Fruit fly (Drosophila melanogaster): ENCODE measurements around the gene HisRS.
A peak's percentile ranks its signal among the peaks of the same experiment; 100 is the strongest.

HisRS gene

DNA sequence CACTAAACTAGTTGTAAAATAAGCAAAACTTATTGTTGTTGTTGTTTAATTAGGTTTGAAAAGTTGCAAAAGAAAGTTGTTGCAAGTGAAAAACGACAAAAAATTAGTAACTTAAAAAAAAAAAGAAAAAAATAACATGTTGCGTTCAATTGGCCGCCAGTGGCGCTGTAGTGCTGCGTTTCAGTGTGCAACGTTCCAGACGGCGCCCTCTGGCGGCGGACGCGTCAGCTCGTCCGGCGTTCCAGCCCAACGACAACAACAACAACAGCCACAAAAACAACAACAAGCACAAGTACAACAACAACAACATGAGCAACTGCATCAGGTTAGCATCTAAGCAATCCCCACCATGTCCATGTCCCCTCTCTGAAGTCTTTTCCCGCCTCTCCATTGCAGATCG, 2.2 kb downstream of the HisRS start (continued):
- peak; percentile 27 for TF ChIP-seq stwl (tag; optimal IDR thresholded peaks at IDR 0.05)
- no peak for TF ChIP-seq so (GFP tag; IDR thresholded peaks at IDR 0.05)
- no peak for TF ChIP-seq Rx (GFP tag; IDR thresholded peaks at IDR 0.05)
- TF ChIP-seq CG11560 (tag; IDR thresholded peaks at IDR 0.05) = no peak
- peak; percentile 57; the same call in 1 of the 3 replicates for TF ChIP-seq Mrtf (GFP tag; IDR thresholded peaks at IDR 0.05)
- no peak for TF ChIP-seq Dad (GFP tag; optimal IDR thresholded peaks at IDR 0.05)
- TF ChIP-seq ac (GFP tag; optimal IDR thresholded peaks at IDR 0.05) = no peak
- no peak for TF ChIP-seq Hey (tag; optimal IDR thresholded peaks at IDR 0.05)
- no peak for TF ChIP-seq gsb-n (tag; optimal IDR thresholded peaks at IDR 0.05)
- TF ChIP-seq CG18476 (GFP tag; optimal IDR thresholded peaks at IDR 0.05) = no peak
- no peak for TF ChIP-seq Fer1 (GFP tag; optimal IDR thresholded peaks at IDR 0.05)
- TF ChIP-seq E2f2 (GFP tag; IDR thresholded peaks at IDR 0.05) = peak; percentile 39; the same call in 1 of the 2 replicates
- no peak for TF ChIP-seq Dfd (GFP tag; optimal IDR thresholded peaks at IDR 0.05)
- no peak for TF ChIP-seq mirr (GFP tag; optimal IDR thresholded peaks at IDR 0.05)
- TF ChIP-seq CG14667 (GFP tag; IDR thresholded peaks at IDR 0.05) = peak; percentile 27; the same call in 1 of the 2 replicates
- no peak for TF ChIP-seq hbn (GFP tag; IDR thresholded peaks at IDR 0.05; ENCODE audit: partially characterized antibody)
- TF ChIP-seq nerfin-1 (tag; optimal IDR thresholded peaks at IDR 0.05) = no peak
- no peak for TF ChIP-seq Mad (GFP tag; optimal IDR thresholded peaks at IDR 0.05)
- TF ChIP-seq CG2129 (GFP tag; IDR thresholded peaks at IDR 0.05; ENCODE audit: partially characterized antibody) = no peak
- TF ChIP-seq CG7271 (tag; optimal IDR thresholded peaks at IDR 0.05) = no peak
- TF ChIP-seq z (GFP tag; IDR thresholded peaks at IDR 0.05) = 0 out of 3 replicates have a peak, but pooled peaks have one; percentile 39
- no peak for TF ChIP-seq CG11696 (GFP tag; IDR thresholded peaks at IDR 0.05)
- TF ChIP-seq CG5180 (GFP tag; optimal IDR thresholded peaks at IDR 0.05) = peak; percentile 45
- no peak for TF ChIP-seq ab (GFP tag; optimal IDR thresholded peaks at IDR 0.05)
- TF ChIP-seq ftz-f1 (GFP tag; optimal IDR thresholded peaks at IDR 0.05) = no peak
- TF ChIP-seq ro (GFP tag; IDR thresholded peaks at IDR 0.05) = no peak
- no peak for TF ChIP-seq Gsc (GFP tag; IDR thresholded peaks at IDR 0.05)
- TF ChIP-seq CG18011 (GFP tag; optimal IDR thresholded peaks at IDR 0.05) = no peak
- TF ChIP-seq Hand (GFP tag; optimal IDR thresholded peaks at IDR 0.05) = no peak
- no peak for TF ChIP-seq Pdp1 (GFP tag; optimal IDR thresholded peaks at IDR 0.05)
- no peak for TF ChIP-seq B-H1 (GFP tag; IDR thresholded peaks at IDR 0.05)
- no peak for TF ChIP-seq prd (optimal IDR thresholded peaks at IDR 0.05)
- TF ChIP-seq prd (GFP tag; IDR thresholded peaks at IDR 0.05) = peak; percentile 58; the same call in 2 of the 3 replicates
- no peak for TF ChIP-seq CG17186 (GFP tag; optimal IDR thresholded peaks at IDR 0.05)
- TF ChIP-seq psq (GFP tag; optimal IDR thresholded peaks at IDR 0.05) = no peak
- peak; percentile 43 for TF ChIP-seq Lhr (GFP tag; optimal IDR thresholded peaks at IDR 0.05)
- TF ChIP-seq CG4707 (GFP tag; optimal IDR thresholded peaks at IDR 0.05) = peak; percentile 5
- TF ChIP-seq insv (GFP tag; optimal IDR thresholded peaks at IDR 0.05) = peak in 1 of 2 experiments; percentile 56
- TF ChIP-seq Oli (tag; optimal IDR thresholded peaks at IDR 0.05) = peak; percentile 18
- TF ChIP-seq ase (GFP tag; IDR thresholded peaks at IDR 0.05) = peak; percentile 30; the same call in 1 of the 3 replicates
- peak; percentile 85 for TF ChIP-seq pfk (GFP tag; optimal IDR thresholded peaks at IDR 0.05)
- no peak for TF ChIP-seq jumu (GFP tag; optimal IDR thresholded peaks at IDR 0.05)
- TF ChIP-seq Fer2 (tag; optimal IDR thresholded peaks at IDR 0.05) = no peak
- TF ChIP-seq Bteb2 (GFP tag; optimal IDR thresholded peaks at IDR 0.05) = no peak
- TF ChIP-seq Taf1 (GFP tag; IDR thresholded peaks at IDR 0.05) = no peak
- TF ChIP-seq dpn (GFP tag; optimal IDR thresholded peaks at IDR 0.05) = peak; percentile 23 to 47
- peak; percentile 8 for TF ChIP-seq CG2678 (tag; optimal IDR thresholded peaks at IDR 0.05)
- peak in 1 of 2 experiments; percentile 53 for TF ChIP-seq Hr51 (GFP tag; optimal IDR thresholded peaks at IDR 0.05)
- no peak for TF ChIP-seq CG18764 (GFP tag; optimal IDR thresholded peaks at IDR 0.05)
- peak; percentile 65 for TF ChIP-seq CG11504 (tag; optimal IDR thresholded peaks at IDR 0.05)
- no peak for TF ChIP-seq eyg (GFP tag; optimal IDR thresholded peaks at IDR 0.05)
